Worm (Caenorhabditis elegans) whole organism, early embryonic: ENCODE results near the gene T25E12.6.

Experiments used
- B0310.2 ChIP-seq: sonication (generic microtip); optimal IDR thresholded peaks from 2 replicates; lab custom pipeline; 2016; ENCODE audit warnings: mild to moderate bottlenecking, missing genetic modification characterization, missing compliant biosample characterization
- ama-1 ChIP-seq: fragments of 150-350 bp; optimal IDR thresholded peaks from 2 replicates; lab custom pipeline; 2014
- ceh-36 ChIP-seq: sonication (generic microtip); optimal IDR thresholded peaks from 2 replicates; lab custom pipeline; 2016; ENCODE audit warnings: missing genetic modification characterization, inconsistent platforms, missing compliant biosample characterization
- ets-7 ChIP-seq: sonication (generic microtip); optimal IDR thresholded peaks from 2 replicates; lab custom pipeline; 2016; ENCODE audit warnings: missing genotype, missing genetic modification characterization, missing compliant biosample characterization
- flt-1 ChIP-seq: fragments of 200-800 bp; sonication (Bioruptor generic); IDR thresholded peaks from 2 replicates; pipeline ENCODE4 v1.3.6; 2022; ENCODE audit warnings: missing genetic modification characterization, missing compliant biosample characterization
- hmg-4 ChIP-seq: fragments of 200-800 bp; sonication (Bioruptor generic); optimal IDR thresholded peaks from 2 replicates; lab custom pipeline; 2018; ENCODE audit warnings: mild to moderate bottlenecking, missing genetic modification characterization, missing compliant biosample characterization

- no peak for TF ChIP-seq flt-1 (GFP tag; lab: Robert Waterston, UW)
- TF ChIP-seq hmg-4 (GFP tag; lab: Kevin White, UChicago), result no peak
- TF ChIP-seq ama-1 (lab: Kevin White, UChicago), result no peak
- TF ChIP-seq ceh-36 (tag; lab: Kevin White, UChicago), result no peak
- TF ChIP-seq ets-7 (tag; lab: Kevin White, UChicago), result no peak
- TF ChIP-seq B0310.2 (tag; lab: Kevin White, UChicago), result no peak
Measured at ce11 chrV:16794079-16794478, 51.9 kb downstream of the T25E12.6 start.
